Worm (Caenorhabditis elegans) whole organism, L4 larva: ENCODE results near the gene C06E4.2.
A peak's percentile ranks its signal among the peaks of the same experiment; 100 is the strongest.

ENCODE experiments used
- D1046.2 ChIP-seq: fragments of 200-800 bp; sonication (Bioruptor generic); IDR thresholded peaks from 2 replicates; pipeline ENCODE4 v1.3.6; 2022; ENCODE audit warnings: missing genetic modification characterization, missing compliant biosample characterization
- F26F4.8 ChIP-seq: fragments of 200-800 bp; sonication (Bioruptor generic); conservative IDR thresholded peaks from 2 replicates; pipeline ENCODE4 v1.3.6; 2022; ENCODE audit warnings: missing genetic modification characterization, missing compliant biosample characterization
- F44E2.7 ChIP-seq: fragments of 200-800 bp; sonication (Bioruptor generic); IDR thresholded peaks from 2 replicates; pipeline ENCODE4 v2.1.2; 2022; ENCODE audit warnings: missing genetic modification characterization, missing compliant biosample characterization
- T26A8.4 ChIP-seq: fragments of 200-800 bp; sonication (Bioruptor generic); IDR thresholded peaks from 2 replicates; pipeline ENCODE4 v1.3.6; 2022; ENCODE audit warnings: missing genetic modification characterization, missing compliant biosample characterization
- Y105C5A.15 ChIP-seq: fragments of 200-800 bp; sonication (Bioruptor generic); IDR thresholded peaks from 2 replicates; pipeline ENCODE4 v1.3.6; 2022; ENCODE audit warnings: missing genetic modification characterization, missing compliant biosample characterization
- Y5F2A.4 ChIP-seq: fragments of 200-800 bp; sonication (Bioruptor generic); optimal IDR thresholded peaks from 2 replicates; lab custom pipeline; 2018; ENCODE audit warnings: mild to moderate bottlenecking, missing genetic modification characterization, missing compliant biosample characterization
- Y75B8A.6 ChIP-seq: fragments of 200-800 bp; sonication (Bioruptor generic); IDR thresholded peaks from 2 replicates; pipeline ENCODE4 v1.3.6; 2022; ENCODE audit warnings: missing genetic modification reagents, missing genetic modification characterization, missing compliant biosample characterization
- ZK546.5 ChIP-seq, 2 experiments: sonication (generic microtip); optimal IDR thresholded peaks; 2 replicates each; lab custom pipeline; 2017; ENCODE audit warnings: missing biosample characterization in 2 of 2, missing genetic modification characterization in 2 of 2
- aha-1 ChIP-seq: fragments of 150-350 bp; peaks from one replicate; lab custom pipeline; 2014; ENCODE audit warnings: missing biosample characterization, missing genetic modification characterization
- aly-2 ChIP-seq: sonication (generic microtip); optimal IDR thresholded peaks from 2 replicates; lab custom pipeline; 2018; ENCODE audit warnings: missing biosample characterization, missing genetic modification characterization
- ama-1 ChIP-seq: fragments of 150-350 bp; optimal IDR thresholded peaks from 2 replicates; lab custom pipeline; 2014; ENCODE audit warnings: inconsistent platforms, mixed read lengths
- attf-4 ChIP-seq: sonication (generic microtip); optimal IDR thresholded peaks from 3 replicates; lab custom pipeline; 2017; ENCODE audit warnings: missing biosample characterization, missing genetic modification characterization
- ceh-82 ChIP-seq: sonication (generic microtip); optimal IDR thresholded peaks from 2 replicates; lab custom pipeline; 2017; ENCODE audit warnings: missing biosample characterization, missing genetic modification characterization
- cey-2 ChIP-seq: sonication (generic microtip); optimal IDR thresholded peaks from 3 replicates; lab custom pipeline; 2017; ENCODE audit warnings: missing genetic modification characterization, mild to moderate bottlenecking, missing compliant biosample characterization, antibody characterized with exemption, borderline replicate concordance; ENCODE audit not compliant: insufficient read depth
- ctbp-1 ChIP-seq: fragments of 200-800 bp; sonication (Bioruptor generic); IDR thresholded peaks from 2 replicates; pipeline ENCODE4 v1.3.6; 2022; ENCODE audit warnings: missing genetic modification reagents, missing genetic modification characterization, missing compliant biosample characterization
- daf-19 ChIP-seq: fragments of 200-800 bp; sonication (Bioruptor generic); conservative IDR thresholded peaks from 2 replicates; pipeline ENCODE4 v1.3.6; 2022; ENCODE audit warnings: missing genetic modification characterization, missing compliant biosample characterization
- dmd-8 ChIP-seq: fragments of 200-800 bp; sonication (Bioruptor generic); IDR thresholded peaks from 2 replicates; pipeline ENCODE4 v1.3.6; 2022; ENCODE audit warnings: missing genetic modification characterization, missing compliant biosample characterization
- dpl-1 ChIP-seq: fragments of 150-350 bp; optimal IDR thresholded peaks from 2 replicates; lab custom pipeline; 2014; ENCODE audit warnings: missing biosample characterization, missing genetic modification reagents, missing genetic modification characterization
- egl-27 ChIP-seq: sonication (generic microtip); optimal IDR thresholded peaks from 3 replicates; lab custom pipeline; 2017; ENCODE audit warnings: missing biosample characterization, missing genetic modification reagents, missing genetic modification characterization
- fkh-10 ChIP-seq: fragments of 150-350 bp; optimal IDR thresholded peaks from 2 replicates; lab custom pipeline; 2014; ENCODE audit warnings: missing biosample characterization, missing genetic modification reagents, missing genetic modification characterization
- fos-1 ChIP-seq: fragments of 150-350 bp; optimal IDR thresholded peaks from 2 replicates; lab custom pipeline; 2014; ENCODE audit warnings: missing biosample characterization, missing genetic modification characterization
- hif-1 ChIP-seq, 2 experiments: sonication (generic microtip); optimal IDR thresholded peaks; 2 replicates each; lab custom pipeline; 2016 to 2017; ENCODE audit warnings: missing compliant biosample characterization in 2 of 2, missing genetic modification characterization in 2 of 2, missing genetic modification reagents in 2 of 2, missing genotype in 2 of 2, mild to moderate bottlenecking in 1 of 2
- hlh-30 ChIP-seq: sonication (generic microtip); optimal IDR thresholded peaks from 2 replicates; lab custom pipeline; 2017; ENCODE audit warnings: antibody characterized with exemption, mild to moderate bottlenecking, missing genetic modification characterization, missing compliant biosample characterization; ENCODE audit not compliant: insufficient read depth
- hmg-1.1 ChIP-seq: fragments of 200-800 bp; sonication (Bioruptor generic); IDR thresholded peaks from 2 replicates; pipeline ENCODE4 v1.3.6; 2022; ENCODE audit warnings: missing genetic modification reagents, missing genetic modification characterization, missing compliant biosample characterization
- jun-1 ChIP-seq: fragments of 150-350 bp; optimal IDR thresholded peaks from 2 replicates; lab custom pipeline; 2014; ENCODE audit warnings: missing biosample characterization, missing genetic modification reagents, missing genetic modification characterization
- lim-7 ChIP-seq: fragments of 200-800 bp; sonication (Bioruptor generic); IDR thresholded peaks from 2 replicates; pipeline ENCODE4 v1.3.6; 2022; ENCODE audit warnings: missing genetic modification characterization, missing compliant biosample characterization
- lin-1 ChIP-seq: fragments of 200-800 bp; sonication (Bioruptor generic); IDR thresholded peaks from 2 replicates; pipeline ENCODE4 v1.3.6; 2022; ENCODE audit warnings: missing genetic modification reagents, missing genetic modification characterization, missing compliant biosample characterization
- lin-38 ChIP-seq: fragments of 200-800 bp; sonication (Bioruptor generic); IDR thresholded peaks from 2 replicates; pipeline ENCODE4 v1.3.6; 2022; ENCODE audit warnings: missing genetic modification reagents, missing genetic modification characterization, missing compliant biosample characterization
- lir-3 ChIP-seq: sonication (generic microtip); optimal IDR thresholded peaks from 2 replicates; lab custom pipeline; 2016; ENCODE audit warnings: mild to moderate bottlenecking, missing genetic modification characterization, missing compliant biosample characterization
- mdl-1 ChIP-seq, 2 experiments: fragments of 150-350 bp in 1 of 2; sonication (generic microtip) in 1 of 2; optimal IDR thresholded peaks; 2 replicates each; lab custom pipeline; 2014 to 2017; ENCODE audit warnings: missing biosample characterization in 2 of 2, missing genetic modification characterization in 2 of 2
- mdt-29 ChIP-seq: fragments of 200-800 bp; sonication (Bioruptor generic); IDR thresholded peaks from 2 replicates; pipeline ENCODE4 v1.3.6; 2022; ENCODE audit warnings: missing genetic modification reagents, missing genetic modification characterization, missing compliant biosample characterization
- mep-1 ChIP-seq: fragments of 150-350 bp; sonication (generic microtip); optimal IDR thresholded peaks from 3 replicates; lab custom pipeline; 2014; ENCODE audit warnings: missing biosample characterization, missing genetic modification characterization
- mes-2 ChIP-seq: sonication (generic microtip); optimal IDR thresholded peaks from 2 replicates; lab custom pipeline; 2016; ENCODE audit warnings: missing genotype, mild to moderate bottlenecking, missing genetic modification characterization, missing compliant biosample characterization; ENCODE audit not compliant: poor library complexity, severe bottlenecking
- nhr-102 ChIP-seq: sonication (generic microtip); optimal IDR thresholded peaks from 2 replicates; lab custom pipeline; 2016; ENCODE audit warnings: mild to moderate bottlenecking, missing genetic modification characterization, moderate library complexity, missing compliant biosample characterization
- nhr-41 ChIP-seq: fragments of 200-800 bp; sonication (Bioruptor generic); IDR thresholded peaks from 2 replicates; pipeline ENCODE4 v1.3.6; 2022; ENCODE audit warnings: missing genetic modification reagents, missing genetic modification characterization, missing compliant biosample characterization
- nhr-42 ChIP-seq: fragments of 200-800 bp; sonication (Bioruptor generic); IDR thresholded peaks from 2 replicates; pipeline ENCODE4 v1.3.6; 2022; ENCODE audit warnings: missing genetic modification characterization, missing compliant biosample characterization
- nhr-6 ChIP-seq: fragments of 150-350 bp; optimal IDR thresholded peaks from 2 replicates; lab custom pipeline; 2014; ENCODE audit warnings: missing biosample characterization, missing genetic modification characterization
- nhr-76 ChIP-seq: fragments of 150-350 bp; optimal IDR thresholded peaks from 2 replicates; lab custom pipeline; 2014; ENCODE audit warnings: missing biosample characterization, missing genetic modification characterization
- pqm-1 ChIP-seq: sonication (generic microtip); optimal IDR thresholded peaks from 2 replicates; lab custom pipeline; 2017; ENCODE audit warnings: missing biosample characterization, missing genetic modification characterization
- rbr-2 ChIP-seq: sonication (generic microtip); optimal IDR thresholded peaks from 2 replicates; lab custom pipeline; 2016; ENCODE audit warnings: missing genotype, missing genetic modification characterization, missing compliant biosample characterization
- saeg-2 ChIP-seq: fragments of 200-800 bp; sonication (Bioruptor generic); IDR thresholded peaks from 2 replicates; pipeline ENCODE4 v1.3.6; 2022; ENCODE audit warnings: missing genetic modification reagents, missing genetic modification characterization, missing compliant biosample characterization
- snpc-1.2 ChIP-seq: fragments of 200-800 bp; sonication (Bioruptor generic); IDR thresholded peaks from 2 replicates; pipeline ENCODE4 v1.3.6; 2022; ENCODE audit warnings: missing genetic modification reagents, missing genetic modification characterization, missing compliant biosample characterization
- snpc-4 ChIP-seq: fragments of 150-350 bp; optimal IDR thresholded peaks from 2 replicates; lab custom pipeline; 2014; ENCODE audit warnings: missing biosample characterization, missing genetic modification characterization
- spr-1 ChIP-seq: sonication (generic microtip); optimal IDR thresholded peaks from 2 replicates; lab custom pipeline; 2016; ENCODE audit warnings: mild to moderate bottlenecking, missing genetic modification characterization, missing compliant biosample characterization
- spr-3 ChIP-seq: fragments of 200-800 bp; sonication (Bioruptor generic); optimal IDR thresholded peaks from 2 replicates; lab custom pipeline; 2018; ENCODE audit warnings: mild to moderate bottlenecking, missing genetic modification characterization, missing compliant biosample characterization
- tag-97 ChIP-seq: fragments of 200-800 bp; sonication (Bioruptor generic); IDR thresholded peaks from 2 replicates; pipeline ENCODE4 v1.3.6; 2022; ENCODE audit warnings: missing genetic modification characterization, missing compliant biosample characterization
- unc-39 ChIP-seq: sonication (generic microtip); optimal IDR thresholded peaks from 2 replicates; lab custom pipeline; 2017; ENCODE audit warnings: missing biosample characterization, missing genetic modification characterization
- unc-62 ChIP-seq, 3 experiments: fragments of 150-350 bp in 1 of 3; sonication (generic microtip); optimal IDR thresholded peaks in 2 of 3; peaks in 1 of 3; 1 replicate in 1 of 3; 2 replicates in 2 of 3; lab custom pipeline; 2014 to 2017; ENCODE audit warnings: missing biosample characterization in 3 of 3, missing genetic modification characterization in 3 of 3, missing genetic modification reagents in 3 of 3, missing genotype in 1 of 3
- vab-7 ChIP-seq: fragments of 200-800 bp; sonication (Bioruptor generic); IDR thresholded peaks from 2 replicates; pipeline ENCODE4 v1.3.6; 2022; ENCODE audit warnings: missing genetic modification reagents, missing genetic modification characterization, missing compliant biosample characterization
- zfp-2 ChIP-seq: sonication (generic microtip); optimal IDR thresholded peaks from 2 replicates; lab custom pipeline; 2016; ENCODE audit warnings: mild to moderate bottlenecking, missing genetic modification characterization, missing compliant biosample characterization
- zip-11 ChIP-seq: fragments of 200-800 bp; sonication (Bioruptor generic); IDR thresholded peaks from 2 replicates; pipeline ENCODE4 v1.3.6; 2022; ENCODE audit warnings: missing genetic modification characterization, missing compliant biosample characterization
- zip-2 ChIP-seq: fragments of 150-350 bp; optimal IDR thresholded peaks from 2 replicates; lab custom pipeline; 2014; ENCODE audit warnings: missing biosample characterization, missing genetic modification characterization
- ztf-11 ChIP-seq: fragments of 150-350 bp; optimal IDR thresholded peaks from 2 replicates; lab custom pipeline; 2014; ENCODE audit warnings: missing biosample characterization, missing genetic modification characterization

C06E4.2 gene

DNA sequence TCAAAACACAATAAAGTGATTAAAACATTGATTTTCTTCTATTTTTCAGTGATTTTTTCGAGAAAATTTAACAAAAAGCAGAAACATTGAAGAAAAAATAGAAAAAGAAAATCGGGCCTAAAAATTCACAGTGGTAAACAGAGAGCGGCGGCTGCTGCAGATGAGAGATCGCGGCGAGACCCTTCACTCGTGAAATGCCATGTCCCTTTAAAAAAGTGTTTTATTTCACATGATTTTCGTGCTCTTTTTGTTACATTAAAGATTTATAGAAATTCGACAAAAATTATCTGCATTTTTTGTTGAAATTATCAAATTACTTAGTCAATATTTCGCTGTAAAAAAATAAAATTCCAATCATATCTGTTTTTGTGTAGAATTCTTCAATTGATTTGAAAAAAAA, 37.2 kb downstream of the C06E4.2 start (continued):
- no peak for TF ChIP-seq cey-2 (tag; lab: Kevin White, UChicago)
- no peak for TF ChIP-seq jun-1 (tag; lab: Kevin White, UChicago)
- no peak for TF ChIP-seq F26F4.8
- no peak for TF ChIP-seq daf-19 (GFP tag; lab: Robert Waterston, UW)
- TF ChIP-seq zip-11 (GFP tag; lab: Robert Waterston, UW) = no peak
- 0 out of 2 replicates have a peak, but pooled peaks have one; percentile 40 for TF ChIP-seq snpc-1.2 (GFP tag; lab: Robert Waterston, UW)
- no peak for TF ChIP-seq Y75B8A.6 (GFP tag; lab: Robert Waterston, UW)
- TF ChIP-seq fos-1 (tag; lab: Kevin White, UChicago) = no peak
- TF ChIP-seq nhr-102 (tag; lab: Kevin White, UChicago) = no peak
- no peak for TF ChIP-seq lir-3
- no peak for TF ChIP-seq zfp-2 (tag; lab: Kevin White, UChicago)
- TF ChIP-seq dpl-1 = peak; percentile 34
- TF ChIP-seq Y5F2A.4 (GFP tag; lab: Kevin White, UChicago) = no peak
- peak; percentile 42 for TF ChIP-seq rbr-2
- no peak for TF ChIP-seq Y105C5A.15 (GFP tag; lab: Robert Waterston, UW)
- peak; percentile 77 for TF ChIP-seq mes-2
- no peak for TF ChIP-seq unc-62 (GFP tag; optimal IDR thresholded peaks at IDR 0.05 in 1 of 2; lab: Kevin White, UChicago)
- no peak for TF ChIP-seq unc-62 (tag; optimal IDR thresholded peaks at IDR 0.05; lab: Kevin White, UChicago)
- no peak for TF ChIP-seq nhr-42
- no peak for TF ChIP-seq hif-1 (tag; optimal IDR thresholded peaks at IDR 0.05; lab: Kevin White, UChicago)
- TF ChIP-seq mep-1 (tag; lab: Kevin White, UChicago) = peak; percentile 77
- no peak for TF ChIP-seq dmd-8 (GFP tag; lab: Robert Waterston, UW)
- no peak for TF ChIP-seq nhr-41 (GFP tag; lab: Robert Waterston, UW)
- no peak for TF ChIP-seq mdl-1 (tag; optimal IDR thresholded peaks at IDR 0.05; lab: Kevin White, UChicago)
- TF ChIP-seq nhr-6 (tag; lab: Kevin White, UChicago) = peak; percentile 64
- no peak for TF ChIP-seq snpc-4 (tag; lab: Kevin White, UChicago)
- TF ChIP-seq hlh-30 (tag; lab: Kevin White, UChicago) = peak; percentile 87
- no peak for TF ChIP-seq ZK546.5 (tag; optimal IDR thresholded peaks at IDR 0.05; lab: Kevin White, UChicago)
- TF ChIP-seq D1046.2 = no peak
- no peak for TF ChIP-seq aha-1 (tag; lab: Kevin White, UChicago)
- TF ChIP-seq attf-4 (tag; lab: Kevin White, UChicago) = no peak
- TF ChIP-seq F44E2.7 (GFP tag; lab: Robert Waterston, UW) = no peak
- TF ChIP-seq egl-27 (tag; lab: Kevin White, UChicago) = no peak
- TF ChIP-seq ceh-82 (tag; lab: Kevin White, UChicago) = no peak
- TF ChIP-seq pqm-1 (tag; lab: Kevin White, UChicago) = peak; percentile 2
- peak; percentile 58 for TF ChIP-seq hmg-1.1 (GFP tag; lab: Robert Waterston, UW)
- TF ChIP-seq spr-3 (GFP tag; lab: Kevin White, UChicago) = no peak
- TF ChIP-seq lin-38 (GFP tag; lab: Robert Waterston, UW) = peak; percentile 57
- peak; percentile 20; the same call in 1 of the 2 replicates for TF ChIP-seq T26A8.4
- no peak for TF ChIP-seq mdt-29 (GFP tag; lab: Robert Waterston, UW)
- no peak for TF ChIP-seq nhr-76 (tag; lab: Kevin White, UChicago)
- no peak for TF ChIP-seq spr-1 (tag; lab: Kevin White, UChicago)
- no peak for TF ChIP-seq unc-39 (tag; lab: Kevin White, UChicago)
- TF ChIP-seq aly-2 (tag; lab: Kevin White, UChicago) = no peak
- TF ChIP-seq ztf-11 (tag; lab: Kevin White, UChicago) = no peak
- TF ChIP-seq vab-7 (GFP tag; lab: Robert Waterston, UW) = no peak
- no peak for TF ChIP-seq saeg-2 (GFP tag; lab: Robert Waterston, UW)
- peak; percentile 44 for TF ChIP-seq ama-1 (lab: Kevin White, UChicago)
- no peak for TF ChIP-seq lin-1 (GFP tag; lab: Robert Waterston, UW)
- TF ChIP-seq zip-2 (tag; lab: Kevin White, UChicago) = no peak
- no peak for TF ChIP-seq fkh-10 (GFP tag; lab: Kevin White, UChicago)
- no peak for TF ChIP-seq tag-97
- TF ChIP-seq ctbp-1 (GFP tag; lab: Robert Waterston, UW) = no peak
- TF ChIP-seq lim-7 = no peak
